Worm (Caenorhabditis elegans) whole organism, L3 larva: ENCODE measurements around the gene C45E5.1.

Experiments used
- R02D3.7 ChIP-seq: fragments of 150-350 bp; optimal IDR thresholded peaks from 2 replicates; lab custom pipeline; 2014; ENCODE audit warnings: missing biosample characterization, missing genetic modification characterization
- ZK546.5 ChIP-seq: sonication (generic microtip); optimal IDR thresholded peaks from 2 replicates; lab custom pipeline; 2017; ENCODE audit warnings: missing biosample characterization, missing genetic modification characterization
- aly-2 ChIP-seq: fragments of 150-350 bp; optimal IDR thresholded peaks from 2 replicates; lab custom pipeline; 2014; ENCODE audit warnings: missing biosample characterization, missing genetic modification characterization
- ama-1 ChIP-seq: fragments of 150-350 bp; optimal IDR thresholded peaks from 2 replicates; lab custom pipeline; 2018
- ceh-28 ChIP-seq: fragments of 150-350 bp; optimal IDR thresholded peaks from 2 replicates; lab custom pipeline; 2014; ENCODE audit warnings: missing biosample characterization, missing genetic modification reagents, missing genetic modification characterization
- ceh-82 ChIP-seq: fragments of 150-350 bp; optimal IDR thresholded peaks from 2 replicates; lab custom pipeline; 2014; ENCODE audit warnings: missing biosample characterization, missing genetic modification characterization
- ceh-9 ChIP-seq: sonication (generic microtip); optimal IDR thresholded peaks from 2 replicates; lab custom pipeline; 2018; ENCODE audit warnings: missing biosample characterization, missing genetic modification characterization
- daf-12 ChIP-seq: fragments of 150-350 bp; optimal IDR thresholded peaks from 2 replicates; lab custom pipeline; 2014; ENCODE audit warnings: missing biosample characterization, missing genetic modification reagents, missing genetic modification characterization
- egl-5 ChIP-seq: fragments of 150-350 bp; optimal IDR thresholded peaks from 2 replicates; lab custom pipeline; 2017; ENCODE audit warnings: missing biosample characterization, missing genetic modification reagents, missing genetic modification characterization, inconsistent platforms
- elt-1 ChIP-seq: fragments of 150-350 bp; optimal IDR thresholded peaks from 2 replicates; lab custom pipeline; 2014; ENCODE audit warnings: missing biosample characterization, missing genetic modification characterization
- elt-2 ChIP-seq: sonication (generic microtip); optimal IDR thresholded peaks from 2 replicates; lab custom pipeline; 2016; ENCODE audit warnings: missing genetic modification reagents, mild to moderate bottlenecking, missing genetic modification characterization, missing compliant biosample characterization
- eor-1 ChIP-seq, 2 experiments: fragments of 150-350 bp; optimal IDR thresholded peaks; 2 replicates each; lab custom pipeline; 2014 to 2018; ENCODE audit warnings: missing biosample characterization in 2 of 2, missing genetic modification characterization in 2 of 2
- fkh-10 ChIP-seq: sonication (generic microtip); optimal IDR thresholded peaks from 2 replicates; lab custom pipeline; 2017; ENCODE audit warnings: missing biosample characterization, missing genetic modification reagents, missing genetic modification characterization
- fkh-2 ChIP-seq: fragments of 150-350 bp; optimal IDR thresholded peaks from 2 replicates; lab custom pipeline; 2014; ENCODE audit warnings: missing biosample characterization, missing genetic modification reagents, missing genetic modification characterization
- hmg-11 ChIP-seq: sonication (generic microtip); optimal IDR thresholded peaks from 2 replicates; lab custom pipeline; 2016; ENCODE audit warnings: missing genetic modification characterization, missing compliant biosample characterization
- jun-1 ChIP-seq: fragments of 150-350 bp; optimal IDR thresholded peaks from 2 replicates; lab custom pipeline; 2014; ENCODE audit warnings: missing biosample characterization, missing genetic modification reagents, missing genetic modification characterization
- lin-15B ChIP-seq: fragments of 150-350 bp; optimal IDR thresholded peaks from 2 replicates; lab custom pipeline; 2014; ENCODE audit warnings: missing biosample characterization, missing genetic modification characterization
- lin-39 ChIP-seq: fragments of 150-350 bp; optimal IDR thresholded peaks from 2 replicates; lab custom pipeline; 2018; ENCODE audit warnings: missing biosample characterization, missing genetic modification reagents, missing genetic modification characterization
- lsy-12 ChIP-seq: sonication (generic microtip); optimal IDR thresholded peaks from 2 replicates; lab custom pipeline; 2016; ENCODE audit warnings: mild to moderate bottlenecking, missing genetic modification characterization, missing compliant biosample characterization
- mdl-1 ChIP-seq: fragments of 150-350 bp; optimal IDR thresholded peaks from 2 replicates; lab custom pipeline; 2014; ENCODE audit warnings: missing biosample characterization, missing genetic modification characterization
- mml-1 ChIP-seq: fragments of 150-350 bp; sonication (generic microtip); optimal IDR thresholded peaks from 3 replicates; lab custom pipeline; 2014; ENCODE audit warnings: missing biosample characterization, missing genetic modification characterization
- nfya-1 ChIP-seq: sonication (generic microtip); optimal IDR thresholded peaks from 2 replicates; lab custom pipeline; 2017; ENCODE audit warnings: missing genetic modification characterization, mild to moderate bottlenecking, missing compliant biosample characterization, antibody characterized with exemption, moderate library complexity; ENCODE audit not compliant: insufficient read depth
- nhr-11 ChIP-seq: fragments of 150-350 bp; optimal IDR thresholded peaks from 2 replicates; lab custom pipeline; 2014; ENCODE audit warnings: missing biosample characterization, missing genetic modification characterization
- nhr-12 ChIP-seq: fragments of 150-350 bp; optimal IDR thresholded peaks from 2 replicates; lab custom pipeline; 2014; ENCODE audit warnings: missing biosample characterization, missing genetic modification characterization
- nhr-23 ChIP-seq: fragments of 150-350 bp; optimal IDR thresholded peaks from 2 replicates; lab custom pipeline; 2014; ENCODE audit warnings: missing biosample characterization, missing genetic modification reagents, missing genetic modification characterization
- nhr-25 ChIP-seq: sonication (generic microtip); optimal IDR thresholded peaks from 2 replicates; lab custom pipeline; 2017; ENCODE audit warnings: missing biosample characterization, missing genetic modification characterization
- nhr-28 ChIP-seq: fragments of 150-350 bp; optimal IDR thresholded peaks from 2 replicates; lab custom pipeline; 2014; ENCODE audit warnings: missing biosample characterization, missing genetic modification characterization
- nhr-43 ChIP-seq: sonication (generic microtip); optimal IDR thresholded peaks from 2 replicates; lab custom pipeline; 2016; ENCODE audit warnings: mild to moderate bottlenecking, missing genetic modification characterization, missing compliant biosample characterization; ENCODE audit not compliant: poor library complexity, severe bottlenecking
- nhr-67 ChIP-seq: fragments of 150-350 bp; optimal IDR thresholded peaks from 2 replicates; lab custom pipeline; 2014; ENCODE audit warnings: missing biosample characterization, missing genetic modification characterization
- nhr-76 ChIP-seq: fragments of 150-350 bp; sonication (generic microtip); optimal IDR thresholded peaks from 5 replicates; lab custom pipeline; 2014; ENCODE audit warnings: missing biosample characterization, missing genetic modification characterization
- nhr-77 ChIP-seq: fragments of 150-350 bp; optimal IDR thresholded peaks from 2 replicates; lab custom pipeline; 2014; ENCODE audit warnings: missing biosample characterization, missing genetic modification characterization
- pha-4 ChIP-seq: fragments of 150-350 bp; optimal IDR thresholded peaks from 2 replicates; lab custom pipeline; 2014; ENCODE audit warnings: missing biosample characterization, missing genetic modification reagents, missing genetic modification characterization
- pqm-1 ChIP-seq: fragments of 150-350 bp; optimal IDR thresholded peaks from 2 replicates; lab custom pipeline; 2017; ENCODE audit warnings: missing biosample characterization, missing genetic modification characterization, inconsistent platforms
- sea-2 ChIP-seq: fragments of 150-350 bp; sonication (generic microtip); optimal IDR thresholded peaks from 4 replicates; lab custom pipeline; 2014; ENCODE audit warnings: missing biosample characterization, missing genetic modification reagents, missing genetic modification characterization
- skn-1 ChIP-seq: fragments of 150-350 bp; optimal IDR thresholded peaks from 2 replicates; lab custom pipeline; 2014; ENCODE audit warnings: missing biosample characterization, missing genetic modification characterization
- snpc-4 ChIP-seq: fragments of 150-350 bp; optimal IDR thresholded peaks from 2 replicates; lab custom pipeline; 2014; ENCODE audit warnings: missing biosample characterization, missing genetic modification characterization
- tbx-2 ChIP-seq: sonication (generic microtip); optimal IDR thresholded peaks from 2 replicates; lab custom pipeline; 2016; ENCODE audit warnings: mild to moderate bottlenecking, missing genetic modification characterization, missing compliant biosample characterization
- unc-39 ChIP-seq: sonication (generic microtip); optimal IDR thresholded peaks from 4 replicates; lab custom pipeline; 2017; ENCODE audit warnings: missing biosample characterization, missing genetic modification characterization
- zag-1 ChIP-seq: fragments of 150-350 bp; optimal IDR thresholded peaks from 2 replicates; lab custom pipeline; 2014; ENCODE audit warnings: missing biosample characterization, missing genetic modification characterization
- ztf-11 ChIP-seq: fragments of 150-350 bp; optimal IDR thresholded peaks from 2 replicates; lab custom pipeline; 2014; ENCODE audit warnings: missing biosample characterization, missing genetic modification characterization
- ztf-4 ChIP-seq: fragments of 150-350 bp; optimal IDR thresholded peaks from 2 replicates; lab custom pipeline; 2014; ENCODE audit warnings: missing biosample characterization, missing genetic modification characterization

The C45E5.1 gene

ce11 chrIV:5725300-5725699 is 18.9 kb upstream of the C45E5.1 start, which contains the start of gene H35B03.1:
TSS of gene H35B03.1 (plus strand) at chrIV:5725600.
- no peak for TF ChIP-seq nhr-67 (tag; lab: Kevin White, UChicago)
- TF ChIP-seq tbx-2 (tag; lab: Kevin White, UChicago), result no peak
- no peak for TF ChIP-seq unc-39
- no peak for TF ChIP-seq mdl-1 (tag; lab: Kevin White, UChicago)
- no peak for TF ChIP-seq ZK546.5 (tag; lab: Kevin White, UChicago)

- TF ChIP-seq egl-5 (tag; lab: Kevin White, UChicago) (no peak), nhr-12 (tag; lab: Kevin White, UChicago) (no peak), elt-1 (tag; lab: Kevin White, UChicago) (no peak), fkh-2 (tag; lab: Kevin White, UChicago) (no peak), pha-4 (tag; lab: Kevin White, UChicago) (peak; percentile 80), nhr-23 (tag; lab: Kevin White, UChicago) (no peak), jun-1 (tag; lab: Kevin White, UChicago) (peak; percentile 18), skn-1 (tag; lab: Kevin White, UChicago) (peak; percentile 71), hmg-11 (peak; percentile 23), nfya-1 (tag; lab: Kevin White, UChicago) (peak; percentile 83), zag-1 (no peak), ceh-28 (tag; lab: Kevin White, UChicago) (peak; percentile 2), elt-2 (tag; lab: Kevin White, UChicago) (peak; percentile 3), ztf-11 (tag; lab: Kevin White, UChicago) (no peak), snpc-4 (peak; percentile 58), eor-1 (tag; optimal IDR thresholded peaks at IDR 0.05; lab: Kevin White, UChicago) (no peak), ama-1 (lab: Kevin White, UChicago) (no peak), lin-15B (peak; percentile 86), nhr-25 (tag; lab: Kevin White, UChicago) (peak; percentile 18), nhr-67 (tag; lab: Kevin White, UChicago) (no peak), pqm-1 (tag; lab: Kevin White, UChicago) (no peak), ceh-9 (tag; lab: Kevin White, UChicago) (no peak), nhr-28 (tag; lab: Kevin White, UChicago) (no peak), mml-1 (no peak), aly-2 (tag; lab: Kevin White, UChicago) (no peak), ztf-4 (tag; lab: Kevin White, UChicago) (no peak), fkh-10 (peak; percentile 22), lsy-12 (no peak), R02D3.7 (tag; lab: Kevin White, UChicago) (peak; percentile 98), daf-12 (no peak), nhr-11 (tag; lab: Kevin White, UChicago) (no peak), lin-39 (tag; lab: Kevin White, UChicago) (no peak)
- TF ChIP-seq, all 47 proteins: peak for 12
These were observed 12.6 kb upstream of the C45E5.1 start, which contains the start of gene H35B03.2 for ce11 chrIV:5731597-5731996. TSS of gene H35B03.2 (minus strand) at chrIV:5731674.

- no peak for TF ChIP-seq aly-2 (tag; lab: Kevin White, UChicago)
- no peak for TF ChIP-seq lin-39 (tag; lab: Kevin White, UChicago)
- TF ChIP-seq nhr-28 (tag; lab: Kevin White, UChicago), result no peak
- TF ChIP-seq nhr-25 (tag; lab: Kevin White, UChicago), result no peak
- TF ChIP-seq nhr-77, result no peak
- TF ChIP-seq nhr-23 (tag; lab: Kevin White, UChicago), result no peak
- no peak for TF ChIP-seq snpc-4
- TF ChIP-seq nhr-76 (tag; lab: Kevin White, UChicago), result no peak
- no peak for TF ChIP-seq pha-4 (tag; lab: Kevin White, UChicago)
- TF ChIP-seq skn-1 (tag; lab: Kevin White, UChicago), result no peak
- no peak for TF ChIP-seq hmg-11
- TF ChIP-seq ztf-11 (tag; lab: Kevin White, UChicago), result no peak
- TF ChIP-seq sea-2 (GFP tag; lab: Kevin White, UChicago), result no peak
- no peak for TF ChIP-seq fkh-10
- TF ChIP-seq ceh-82 (tag; lab: Kevin White, UChicago), result no peak
- TF ChIP-seq lsy-12, result no peak
- no peak for TF ChIP-seq ceh-28 (tag; lab: Kevin White, UChicago)
- no peak for TF ChIP-seq nhr-43 (tag; lab: Kevin White, UChicago)
- no peak for TF ChIP-seq nhr-12 (tag; lab: Kevin White, UChicago)
- TF ChIP-seq, all 47 proteins: peak for 0
These were observed 9.5 kb upstream of the C45E5.1 start, which contains the start of gene cpg-18 for ce11 chrIV:5734720-5735119. TSS of gene cpg-18 (plus strand) at chrIV:5735020.
